Worm (Caenorhabditis elegans) whole organism, L2 larva: ENCODE data around the gene clec-20.

ENCODE experiments used
- ceh-82 ChIP-seq: fragments of 150-350 bp; optimal IDR thresholded peaks from 2 replicates; lab custom pipeline; 2014; ENCODE audit warnings: missing biosample characterization, missing genetic modification characterization
- elt-3 ChIP-seq: sonication (generic microtip); optimal IDR thresholded peaks from 2 replicates; lab custom pipeline; 2017; ENCODE audit warnings: missing biosample characterization, missing genetic modification characterization
- lin-39 ChIP-seq: fragments of 150-350 bp; optimal IDR thresholded peaks from 2 replicates; lab custom pipeline; 2014; ENCODE audit warnings: missing biosample characterization, missing genetic modification reagents, missing genetic modification characterization
- lsy-2 ChIP-seq, 2 experiments: fragments of 150-350 bp in 1 of 2; sonication (generic microtip) in 1 of 2; optimal IDR thresholded peaks; 2 replicates each; lab custom pipeline; 2014 to 2017; ENCODE audit warnings: missing biosample characterization in 2 of 2, missing genetic modification characterization in 2 of 2
- nhr-11 ChIP-seq: fragments of 150-350 bp; optimal IDR thresholded peaks from 2 replicates; lab custom pipeline; 2014; ENCODE audit warnings: missing biosample characterization, missing genetic modification characterization
- nhr-23 ChIP-seq: fragments of 150-350 bp; optimal IDR thresholded peaks from 2 replicates; lab custom pipeline; 2014; ENCODE audit warnings: missing biosample characterization, missing genetic modification reagents, missing genetic modification characterization
- nhr-77 ChIP-seq: fragments of 150-350 bp; optimal IDR thresholded peaks from 2 replicates; lab custom pipeline; 2014; ENCODE audit warnings: missing biosample characterization, missing genetic modification characterization
- sem-4 ChIP-seq: fragments of 150-350 bp; optimal IDR thresholded peaks from 2 replicates; lab custom pipeline; 2014; ENCODE audit warnings: missing biosample characterization, missing genetic modification reagents, missing genetic modification characterization
- sma-3 ChIP-seq: sonication (generic microtip); optimal IDR thresholded peaks from 2 replicates; lab custom pipeline; 2016; ENCODE audit warnings: missing genetic modification reagents, missing genetic modification characterization, missing compliant biosample characterization
- unc-39 ChIP-seq: fragments of 150-350 bp; optimal IDR thresholded peaks from 2 replicates; lab custom pipeline; 2014; ENCODE audit warnings: missing biosample characterization, missing genetic modification characterization
- unc-55 ChIP-seq: fragments of 150-350 bp; sonication (generic microtip); optimal IDR thresholded peaks from 3 replicates; lab custom pipeline; 2014; ENCODE audit warnings: missing biosample characterization, missing genetic modification reagents, missing genetic modification characterization
- ztf-11 ChIP-seq: sonication (generic microtip); optimal IDR thresholded peaks from 2 replicates; lab custom pipeline; 2017; ENCODE audit warnings: missing biosample characterization, missing genetic modification characterization

DNA sequence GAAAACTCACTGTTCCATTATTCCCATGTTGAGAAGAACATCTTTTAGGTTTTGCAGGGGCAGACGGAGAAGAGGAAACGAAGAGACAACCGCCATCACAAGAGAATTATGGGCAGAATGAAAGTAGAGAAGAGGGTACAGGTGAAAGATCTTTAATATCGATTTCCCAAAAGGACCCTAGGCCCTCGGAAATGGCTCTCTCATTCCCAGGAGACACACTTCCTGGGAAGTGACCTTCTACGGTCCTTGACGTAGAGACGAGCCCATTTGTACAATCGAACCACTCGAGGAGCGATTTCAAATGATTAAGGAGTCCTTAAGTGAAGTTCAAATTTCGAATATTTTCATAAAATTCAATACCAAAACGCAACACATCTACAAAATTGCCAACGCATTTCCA lies 24.0 kb downstream of the clec-20 start, which contains the start of gene fbxb-46:
- TF ChIP-seq lin-39 (no peak), ztf-11 (no peak), lsy-2 (tag; optimal IDR thresholded peaks at IDR 0.05; lab: Kevin White, UChicago) (no peak), elt-3 (tag; lab: Kevin White, UChicago) (no peak), nhr-11 (tag; lab: Kevin White, UChicago) (no peak), unc-55 (GFP tag; lab: Kevin White, UChicago) (no peak), ceh-82 (no peak), sma-3 (GFP tag; lab: Kevin White, UChicago) (no peak), nhr-23 (no peak), nhr-77 (no peak), unc-39 (tag; lab: Kevin White, UChicago) (no peak), sem-4 (tag; lab: Kevin White, UChicago) (no peak)
